Worm (Caenorhabditis elegans): Measurements from ENCODE around the gene set-31.
A peak's percentile ranks its signal among the peaks of the same experiment; 100 is the strongest.
"Not testable (repeated sequence)": the region's sequence is repeated elsewhere in the genome, so short reads cannot be mapped to it uniquely, and the experiment has no call there.

set-31 gene

ce11 chrV:14460122-14460521 lies 42.4 kb downstream of the set-31 start:
- TF ChIP-seq efl-1 (optimal IDR thresholded peaks at IDR 0.05), result peak in 1 of 2 experiments; percentile 6
- TF ChIP-seq efl-1 (GFP tag; optimal IDR thresholded peaks at IDR 0.05 in 1 of 2), result peak; percentile 15 to 86
- TF ChIP-seq isw-1 (GFP tag; IDR thresholded peaks at IDR 0.05), result no peak
- no peak for TF ChIP-seq aha-1 (tag; optimal IDR thresholded peaks at IDR 0.05)
- TF ChIP-seq grh-1 (GFP tag; IDR thresholded peaks at IDR 0.05), result no peak
- peak in 1 of 3 experiments; percentile 7 for TF ChIP-seq dpl-1 (GFP tag; optimal IDR thresholded peaks at IDR 0.05)

ce11 chrV:14460615-14461102 lies 43.0 kb downstream of the set-31 start, which contains the start of gene F08H9.2:
Gene F08H9.2 (plus strand): TSS chrV:14460665.
- no peak for TF ChIP-seq lir-3 (tag; optimal IDR thresholded peaks at IDR 0.05; ENCODE audit: poor library complexity)
- TF ChIP-seq unc-130 (tag; optimal IDR thresholded peaks at IDR 0.05), result no peak
- TF ChIP-seq blmp-1 (tag; optimal IDR thresholded peaks at IDR 0.05), result no peak
- TF ChIP-seq egl-27 (tag; optimal IDR thresholded peaks at IDR 0.05), result no peak
- TF ChIP-seq elt-2 (tag; optimal IDR thresholded peaks at IDR 0.05), result no peak
- no peak for TF ChIP-seq ceh-82 (tag; optimal IDR thresholded peaks at IDR 0.05)
- TF ChIP-seq fkh-4 (tag; optimal IDR thresholded peaks at IDR 0.05; ENCODE audit: borderline replicate concordance), result no peak
- TF ChIP-seq ztf-11 (tag; optimal IDR thresholded peaks at IDR 0.05), result no peak
- TF ChIP-seq skn-1 (tag; optimal IDR thresholded peaks at IDR 0.05), result no peak
- TF ChIP-seq C16A3.4 (tag; optimal IDR thresholded peaks at IDR 0.05), result no peak
- TF ChIP-seq nhr-77 (tag; optimal IDR thresholded peaks at IDR 0.05), result no peak
- no peak for TF ChIP-seq efl-1 (optimal IDR thresholded peaks at IDR 0.05)
- TF ChIP-seq efl-1 (GFP tag; optimal IDR thresholded peaks at IDR 0.05 in 1 of 2), result no peak
- TF ChIP-seq ama-1 (optimal IDR thresholded peaks at IDR 0.05), result no peak
- no peak for TF ChIP-seq fos-1 (tag; optimal IDR thresholded peaks at IDR 0.05)
- no peak for TF ChIP-seq ceh-88 (GFP tag; IDR thresholded peaks at IDR 0.05)
- TF ChIP-seq ces-1 (GFP tag; optimal IDR thresholded peaks at IDR 0.05), result no peak

ce11 chrV:14462653-14463052 lies 45.0 kb downstream of the set-31 start:
- TF ChIP-seq skn-1 (tag; optimal IDR thresholded peaks at IDR 0.05) (peak; percentile 1), nhr-28 (tag; optimal IDR thresholded peaks at IDR 0.05) (no peak)

DNA sequence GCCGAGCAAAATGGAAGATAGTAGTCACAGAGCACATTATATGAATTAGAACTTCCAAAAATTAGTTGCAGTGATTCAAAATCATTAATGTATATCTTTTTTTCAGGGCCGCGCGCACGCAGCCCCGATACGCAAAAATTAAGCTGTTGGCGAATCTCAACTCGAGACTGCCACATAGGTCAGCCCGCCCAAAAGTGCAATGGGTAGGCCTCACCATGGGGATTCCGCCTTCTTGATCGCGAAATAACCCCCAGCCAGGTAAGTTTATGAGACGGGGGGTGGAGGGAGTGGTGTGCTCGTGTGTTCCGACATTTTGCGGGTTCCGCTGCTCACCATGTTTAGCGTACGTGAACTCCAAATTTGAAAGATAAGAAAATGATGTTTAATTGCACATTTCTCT lies 45.4 kb downstream of the set-31 start, which contains the start of gene F08H9.3:
TSS of gene F08H9.3 (minus strand) at position 252 of the 400 bp plus-strand sequence.
- TF ChIP-seq nhr-90 (tag; optimal IDR thresholded peaks at IDR 0.05; ENCODE audit: poor library complexity) (peak; percentile 26), nhr-71 (tag; optimal IDR thresholded peaks at IDR 0.05) (peak; percentile 16), snpc-4 (tag; optimal IDR thresholded peaks at IDR 0.05) (peak; percentile 86), efl-1 (GFP tag; optimal IDR thresholded peaks at IDR 0.05 in 1 of 2) (peak in 1 of 2 experiments; percentile 84), nhr-20 (tag; optimal IDR thresholded peaks at IDR 0.05) (peak; percentile 9), elt-2 (tag; optimal IDR thresholded peaks at IDR 0.05) (peak; percentile 85)
- TF ChIP-seq efl-1 (optimal IDR thresholded peaks at IDR 0.05), result not testable (repeated sequence)

ce11 chrV:14464368-14464767 lies 46.7 kb downstream of the set-31 start, which contains the start of gene F08H9.4:
Gene F08H9.4 (minus strand): TSS chrV:14464428.
- TF ChIP-seq jun-1 (tag; optimal IDR thresholded peaks at IDR 0.05) (no peak), hpl-2 (GFP tag; optimal IDR thresholded peaks at IDR 0.05) (no peak), vab-15 (tag; optimal IDR thresholded peaks at IDR 0.05) (no peak), ceh-90 (tag; optimal IDR thresholded peaks at IDR 0.05) (no peak), dpl-1 (GFP tag; optimal IDR thresholded peaks at IDR 0.05) (no peak), hlh-4 (tag; optimal IDR thresholded peaks at IDR 0.05) (no peak), grh-1 (GFP tag; IDR thresholded peaks at IDR 0.05) (no peak), F16B12.6 (tag; optimal IDR thresholded peaks at IDR 0.05) (no peak), C04F5.9 (tag; optimal IDR thresholded peaks at IDR 0.05) (no peak), snpc-4 (tag; optimal IDR thresholded peaks at IDR 0.05) (no peak), lir-3 (tag; optimal IDR thresholded peaks at IDR 0.05; ENCODE audit: poor library complexity) (no peak), nhr-71 (tag; optimal IDR thresholded peaks at IDR 0.05) (no peak)
